Worm (Caenorhabditis elegans) whole organism, mixed stage, embryonic: ENCODE data around the gene srd-12.

Experiments used
- M03D4.4 ChIP-seq: sonication (generic microtip); optimal IDR thresholded peaks from 2 replicates; lab custom pipeline; 2017; ENCODE audit warnings: mild to moderate bottlenecking, missing genetic modification characterization, missing compliant biosample characterization
- drap-1 ChIP-seq: fragments of 200-800 bp; sonication (Bioruptor generic); optimal IDR thresholded peaks from 3 replicates; lab custom pipeline; 2018; ENCODE audit warnings: mild to moderate bottlenecking, missing genetic modification characterization, missing compliant biosample characterization
- elt-3 ChIP-seq: fragments of 150-350 bp; optimal IDR thresholded peaks from 2 replicates; lab custom pipeline; 2014; ENCODE audit warnings: missing biosample characterization, missing genetic modification characterization
- nhr-12 ChIP-seq: fragments of 150-350 bp; optimal IDR thresholded peaks from 2 replicates; lab custom pipeline; 2014; ENCODE audit warnings: missing biosample characterization, missing genetic modification characterization
- nhr-237 ChIP-seq: fragments of 150-350 bp; optimal IDR thresholded peaks from 2 replicates; lab custom pipeline; 2014; ENCODE audit warnings: missing biosample characterization, missing genetic modification characterization
- nhr-28 ChIP-seq: fragments of 150-350 bp; optimal IDR thresholded peaks from 2 replicates; lab custom pipeline; 2014; ENCODE audit warnings: missing biosample characterization, missing genetic modification characterization
- nhr-76 ChIP-seq: sonication (generic microtip); optimal IDR thresholded peaks from 2 replicates; lab custom pipeline; 2017; ENCODE audit warnings: missing biosample characterization, missing genetic modification characterization
- pha-4 ChIP-seq: fragments of 150-350 bp; optimal IDR thresholded peaks from 2 replicates; lab custom pipeline; 2018; ENCODE audit warnings: missing biosample characterization, missing genetic modification reagents, missing genetic modification characterization
- snpc-4 ChIP-seq: fragments of 150-350 bp; optimal IDR thresholded peaks from 2 replicates; lab custom pipeline; 2014; ENCODE audit warnings: missing biosample characterization, missing genetic modification characterization
- unc-62 ChIP-seq: fragments of 150-350 bp; optimal IDR thresholded peaks from 2 replicates; lab custom pipeline; 2014; ENCODE audit warnings: missing biosample characterization, missing genetic modification reagents, missing genetic modification characterization

DNA sequence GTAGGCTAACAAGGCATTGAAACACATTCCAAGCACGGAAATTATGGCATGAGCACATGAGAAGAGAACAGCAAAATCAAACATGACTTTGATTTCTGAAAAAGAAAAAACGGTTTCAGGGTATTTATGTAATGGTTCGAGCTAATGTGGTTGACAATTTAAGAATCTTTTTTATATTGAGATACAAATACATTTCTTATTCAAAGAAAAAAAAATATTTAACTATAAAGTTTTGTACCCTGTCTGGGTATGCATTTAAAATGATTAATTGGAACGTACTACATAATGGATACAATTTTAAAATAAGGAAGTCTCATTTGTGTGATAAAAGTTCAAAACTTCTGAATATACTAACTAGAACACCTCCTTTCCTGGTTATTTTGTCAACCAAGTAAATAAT lies at the start of gene srd-12:
- TF ChIP-seq nhr-28 (tag; lab: Kevin White, UChicago) (no peak), nhr-12 (no peak), snpc-4 (tag; lab: Kevin White, UChicago) (no peak), M03D4.4 (no peak), unc-62 (no peak), drap-1 (GFP tag; lab: Kevin White, UChicago) (no peak), nhr-76 (tag; lab: Kevin White, UChicago) (no peak), nhr-237 (tag; lab: Kevin White, UChicago) (no peak), pha-4 (tag; lab: Kevin White, UChicago) (no peak), elt-3 (tag; lab: Kevin White, UChicago) (no peak)
